Worm (Caenorhabditis elegans): ENCODE results near the gene fbxb-118.

ce11 chrII:4063997-4064396 is at the start of gene fbxb-118:
- TF ChIP-seq nhr-12 (tag; optimal IDR thresholded peaks at IDR 0.05) (no peak), elt-1 (tag; optimal IDR thresholded peaks at IDR 0.05) (no peak), lsy-2 (tag; optimal IDR thresholded peaks at IDR 0.05) (no peak), snpc-4 (tag; optimal IDR thresholded peaks at IDR 0.05) (no peak), aly-2 (tag; optimal IDR thresholded peaks at IDR 0.05) (no peak), nhr-237 (tag; optimal IDR thresholded peaks at IDR 0.05) (no peak), ztf-11 (tag; optimal IDR thresholded peaks at IDR 0.05) (no peak), R02D3.7 (tag; optimal IDR thresholded peaks at IDR 0.05) (no peak)
